Fruit fly (Drosophila melanogaster): Measurements from ENCODE around the gene koko.

DNA sequence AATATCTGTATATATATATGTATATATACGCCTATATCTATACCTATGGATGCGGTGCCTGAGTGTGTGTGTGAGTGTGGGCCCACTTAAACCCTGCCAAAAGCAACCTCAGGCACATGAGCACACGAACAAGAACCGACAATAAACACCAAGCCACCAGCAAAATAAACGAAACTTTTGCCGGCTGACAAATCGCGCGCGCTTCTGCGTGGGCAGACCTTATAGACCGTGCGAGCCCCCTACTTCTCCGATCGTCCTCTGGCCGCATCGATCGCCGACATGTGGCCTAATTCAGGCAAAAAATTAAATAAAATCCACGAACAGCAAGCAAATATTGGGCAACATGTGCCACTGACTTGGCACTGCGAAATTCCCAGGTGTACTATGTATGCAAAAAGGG is 40.4 kb downstream of the koko start:
- no peak for TF ChIP-seq usp (GFP tag; optimal IDR thresholded peaks at IDR 0.05)
- no peak for TF ChIP-seq Myc (optimal IDR thresholded peaks at IDR 0.05)
- TF ChIP-seq Abd-B (GFP tag; optimal IDR thresholded peaks at IDR 0.05) = no peak
- no peak for TF ChIP-seq dmrt93B (GFP tag; optimal IDR thresholded peaks at IDR 0.05)
- no peak for TF ChIP-seq Rel (GFP tag; optimal IDR thresholded peaks at IDR 0.05)
- TF ChIP-seq Rel (tag; optimal IDR thresholded peaks at IDR 0.05) = no peak
- no peak for TF ChIP-seq CG9705 (GFP tag; optimal IDR thresholded peaks at IDR 0.05)
